Fruit fly (Drosophila melanogaster): ENCODE data around the gene CG6908.

CG6908 gene

dm6 chr3R:11649449-11649848 lies 40.4 kb downstream of the CG6908 start (continued):
- TF ChIP-seq p53 (GFP tag; optimal IDR thresholded peaks at IDR 0.05) (peak; percentile 89), cad (GFP tag; optimal IDR thresholded peaks at IDR 0.05) (no peak), Xrp1 (GFP tag; IDR thresholded peaks at IDR 0.05) (peak; percentile 95), tio (GFP tag; optimal IDR thresholded peaks at IDR 0.05) (peak; percentile 94), nom (GFP tag; optimal IDR thresholded peaks at IDR 0.05) (peak; percentile 8), slou (GFP tag; optimal IDR thresholded peaks at IDR 0.05) (peak; percentile 93), CG3163 (GFP tag; optimal IDR thresholded peaks at IDR 0.05) (peak; percentile 88), CG15011 (GFP tag; optimal IDR thresholded peaks at IDR 0.05) (peak; percentile 91), klu (GFP tag; IDR thresholded peaks at IDR 0.05) (peak; percentile 93), CG2712 (tag; optimal IDR thresholded peaks at IDR 0.05) (peak; percentile 89), CG32767 (GFP tag; IDR thresholded peaks at IDR 0.05) (peak; percentile 96), Myb (GFP tag; optimal IDR thresholded peaks at IDR 0.05) (peak; percentile 87), Ssrp (tag; optimal IDR thresholded peaks at IDR 0.05) (peak; percentile 89), CG15479 (GFP tag; optimal IDR thresholded peaks at IDR 0.05) (no peak), CG7271 (tag; optimal IDR thresholded peaks at IDR 0.05) (peak; percentile 21), ham (GFP tag; IDR thresholded peaks at IDR 0.05) (peak; percentile 90), ato (GFP tag; IDR thresholded peaks at IDR 0.05; ENCODE audit: partially characterized antibody) (no peak), Doc3 (GFP tag; IDR thresholded peaks at IDR 0.05; ENCODE audit: partially characterized antibody) (no peak), CG13123 (GFP tag; optimal IDR thresholded peaks at IDR 0.05) (peak; percentile 91), chm (GFP tag; IDR thresholded peaks at IDR 0.05) (peak; percentile 95), Chrac-16 (GFP tag; optimal IDR thresholded peaks at IDR 0.05) (peak; percentile 95), CG4328 (GFP tag; optimal IDR thresholded peaks at IDR 0.05) (peak; percentile 90), Hsf (GFP tag; optimal IDR thresholded peaks at IDR 0.05) (peak; percentile 97), CG8089 (GFP tag; optimal IDR thresholded peaks at IDR 0.05) (peak; percentile 92), CG2129 (GFP tag; IDR thresholded peaks at IDR 0.05; ENCODE audit: partially characterized antibody) (no peak), stwl (tag; optimal IDR thresholded peaks at IDR 0.05) (no peak), fd3F (GFP tag; optimal IDR thresholded peaks at IDR 0.05) (peak; percentile 97), CG4820 (GFP tag; optimal IDR thresholded peaks at IDR 0.05) (peak; percentile 93), az2 (GFP tag; optimal IDR thresholded peaks at IDR 0.05) (peak; percentile 97), CG17802 (tag; optimal IDR thresholded peaks at IDR 0.05) (peak; percentile 67), CG12391 (tag; optimal IDR thresholded peaks at IDR 0.05) (peak; percentile 94), gsb (GFP tag; IDR thresholded peaks at IDR 0.05) (peak; percentile 96), ken (GFP tag; IDR thresholded peaks at IDR 0.05) (peak; percentile 96), zfh2 (GFP tag; optimal IDR thresholded peaks at IDR 0.05) (peak; percentile 98), gfzf (GFP tag; optimal IDR thresholded peaks at IDR 0.05) (peak; percentile 0), Atf-2 (GFP tag; optimal IDR thresholded peaks at IDR 0.05) (peak; percentile 96), Kr (GFP tag; optimal IDR thresholded peaks at IDR 0.05) (no peak), ftz-f1 (GFP tag; optimal IDR thresholded peaks at IDR 0.05) (peak; percentile 63), Camta (GFP tag; optimal IDR thresholded peaks at IDR 0.05) (peak; percentile 95), knrl (GFP tag; IDR thresholded peaks at IDR 0.05; ENCODE audit: partially characterized antibody) (no peak), insv (GFP tag; optimal IDR thresholded peaks at IDR 0.05) (no peak), HHEX (GFP tag; optimal IDR thresholded peaks at IDR 0.05) (peak; percentile 94), CG17328 (GFP tag; IDR thresholded peaks at IDR 0.05) (peak; percentile 95), CG17186 (GFP tag; optimal IDR thresholded peaks at IDR 0.05) (peak; percentile 34), Hr51 (GFP tag; optimal IDR thresholded peaks at IDR 0.05) (peak; percentile 94 to 96), Gsc (GFP tag; IDR thresholded peaks at IDR 0.05) (peak; percentile 83), Hmx (GFP tag; optimal IDR thresholded peaks at IDR 0.05) (peak; percentile 90), Ptx1 (GFP tag; IDR thresholded peaks at IDR 0.05) (peak; percentile 97), scrt (GFP tag; optimal IDR thresholded peaks at IDR 0.05) (peak; percentile 93), ind (GFP tag; optimal IDR thresholded peaks at IDR 0.05) (peak; percentile 98), tx (GFP tag; optimal IDR thresholded peaks at IDR 0.05) (peak; percentile 95)
